Fruit fly (Drosophila melanogaster) S2 (cell line): ENCODE measurements around the gene CkIalpha.

Experiments
- CG8478 ChIP-seq: fragments of >200 bp; optimal IDR thresholded peaks from 2 replicates; lab custom pipeline; 2018
- CTCF ChIP-seq, 2 experiments: fragments of >200 bp; optimal IDR thresholded peaks; 2 replicates each; lab custom pipeline; 2018

DNA sequence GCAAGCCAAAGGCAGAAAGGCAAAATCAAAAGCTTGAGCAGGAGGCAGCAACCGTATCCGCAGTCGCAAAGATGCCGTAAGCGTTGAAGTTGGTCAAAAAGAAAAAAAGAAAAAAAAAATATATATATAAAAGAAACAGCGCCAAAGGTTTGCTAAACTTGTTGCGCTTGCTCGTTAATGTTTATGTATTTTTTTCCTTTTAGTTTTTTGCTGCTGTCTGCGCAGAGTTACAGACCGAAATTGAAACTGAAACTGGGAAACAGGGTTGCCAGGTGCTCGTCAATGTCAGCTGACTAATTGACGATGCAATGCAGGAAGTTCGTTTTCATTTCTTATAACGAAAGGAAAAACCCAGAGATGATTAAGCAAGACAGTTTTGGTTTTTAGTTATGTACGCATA is 21.9 kb downstream of the CkIalpha start:
- TF ChIP-seq CG8478 (lab: Kevin White, UChicago) (no peak), CTCF (optimal IDR thresholded peaks at IDR 0.05; lab: Kevin White, UChicago) (no peak)
